Fruit fly (Drosophila melanogaster) S2 (cell line): Measurements from ENCODE around the gene nkd.

Experiments used
- CG8478 ChIP-seq: fragments of >200 bp; optimal IDR thresholded peaks from 2 replicates; lab custom pipeline; 2018
- CTCF ChIP-seq, 2 experiments: fragments of >200 bp; optimal IDR thresholded peaks; 2 replicates each; lab custom pipeline; 2018

DNA sequence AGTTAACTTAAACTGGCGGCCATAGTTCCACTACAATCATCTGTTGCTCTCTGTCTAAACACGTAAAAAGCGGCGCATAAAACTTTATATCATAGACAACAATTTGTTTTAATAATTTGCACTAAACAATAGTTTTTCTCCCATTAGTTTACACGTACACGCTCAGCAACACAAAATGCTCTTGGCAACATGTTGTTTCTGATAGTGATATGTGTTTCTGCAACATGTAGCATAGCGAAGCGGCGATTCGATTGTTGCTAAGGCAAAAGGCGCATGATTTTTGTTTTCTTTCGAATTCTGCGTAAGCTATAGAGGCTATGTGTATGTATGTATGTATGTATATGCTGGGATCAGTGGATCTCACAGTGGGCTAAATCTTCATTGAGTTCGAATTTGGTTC, 41.1 kb downstream of the nkd start:
- TF ChIP-seq CG8478 (lab: Kevin White, UChicago) (no peak), CTCF (optimal IDR thresholded peaks at IDR 0.05; lab: Kevin White, UChicago) (no peak)
